Worm (Caenorhabditis elegans) whole organism, young adult: ENCODE data around the gene rdy-2.

Source experiments
- F39B2.1 ChIP-seq: fragments of 200-800 bp; sonication (Bioruptor generic); IDR thresholded peaks from 2 replicates; pipeline ENCODE4 v1.3.6; 2022; ENCODE audit warnings: missing genetic modification reagents, missing genetic modification characterization, missing compliant biosample characterization
- Y53G8AR.9 ChIP-seq: fragments of 200-800 bp; sonication (Bioruptor generic); conservative IDR thresholded peaks from 2 replicates; pipeline ENCODE4 v1.3.6; 2022; ENCODE audit warnings: missing genetic modification reagents, missing genetic modification characterization, missing compliant biosample characterization
- Y67H2A.10 ChIP-seq: fragments of 200-800 bp; sonication (Bioruptor generic); conservative IDR thresholded peaks from 2 replicates; pipeline ENCODE4 v1.3.6; 2022; ENCODE audit warnings: missing genetic modification reagents, missing genetic modification characterization, missing compliant biosample characterization
- athp-1 ChIP-seq: sonication (generic microtip); optimal IDR thresholded peaks from 2 replicates; lab custom pipeline; 2017; ENCODE audit warnings: mild to moderate bottlenecking, missing genetic modification characterization, missing compliant biosample characterization
- attf-3 ChIP-seq: fragments of 200-800 bp; sonication (Bioruptor generic); conservative IDR thresholded peaks from 2 replicates; pipeline ENCODE4 v1.3.6; 2022; ENCODE audit warnings: missing genetic modification reagents, missing genetic modification characterization, missing compliant biosample characterization
- ceh-100 ChIP-seq: fragments of 200-800 bp; sonication (Bioruptor generic); IDR thresholded peaks from 2 replicates; pipeline ENCODE4 v1.3.6; 2022; ENCODE audit warnings: missing genetic modification reagents, missing genetic modification characterization, missing compliant biosample characterization
- gei-17 ChIP-seq: fragments of 200-800 bp; sonication (Bioruptor generic); optimal IDR thresholded peaks from 2 replicates; lab custom pipeline; 2018; ENCODE audit warnings: mild to moderate bottlenecking, missing genetic modification characterization, missing compliant biosample characterization
- lin-54 ChIP-seq: fragments of 200-800 bp; sonication (Bioruptor generic); optimal IDR thresholded peaks from 2 replicates; lab custom pipeline; 2018; ENCODE audit warnings: mild to moderate bottlenecking, missing genetic modification characterization, missing compliant biosample characterization
- nfya-1 ChIP-seq: sonication (generic microtip); optimal IDR thresholded peaks from 2 replicates; lab custom pipeline; 2017; ENCODE audit warnings: antibody characterized with exemption, missing compliant biosample characterization, missing genetic modification characterization, borderline replicate concordance; ENCODE audit not compliant: insufficient read depth
- snpc-3.4 ChIP-seq: sonication (generic microtip); optimal IDR thresholded peaks from 2 replicates; lab custom pipeline; 2017; ENCODE audit warnings: missing genetic modification characterization, mild to moderate bottlenecking, missing compliant biosample characterization, antibody characterized with exemption, moderate library complexity, missing genotype, missing genetic modification reagents
- snpc-4 ChIP-seq, 5 experiments: fragments of 150-350 bp in 1 of 5; sonication (generic microtip) in 4 of 5; optimal IDR thresholded peaks; 2 replicates each; lab custom pipeline; 2014 to 2018; ENCODE audit warnings: missing genetic modification characterization in 5 of 5, missing biosample characterization in 3 of 5, antibody characterized with exemption in 2 of 5, mild to moderate bottlenecking in 2 of 5, missing compliant biosample characterization in 2 of 5, missing genotype in 2 of 5, moderate library complexity in 2 of 5, missing genetic modification reagents in 1 of 5
- zim-3 ChIP-seq: sonication (generic microtip); optimal IDR thresholded peaks from 2 replicates; lab custom pipeline; 2017; ENCODE audit warnings: mild to moderate bottlenecking, missing genetic modification characterization, moderate library complexity, missing compliant biosample characterization

- TF ChIP-seq nfya-1 (tag; lab: Kevin White, UChicago) (no peak), zim-3 (tag; lab: Kevin White, UChicago) (no peak), Y67H2A.10 (GFP tag; lab: Robert Waterston, UW) (no peak), lin-54 (no peak), snpc-3.4 (tag; lab: Kevin White, UChicago) (no peak), F39B2.1 (GFP tag; lab: Robert Waterston, UW) (no peak), snpc-4 (GFP tag; optimal IDR thresholded peaks at IDR 0.05; lab: Kevin White, UChicago) (no peak), snpc-4 (tag; optimal IDR thresholded peaks at IDR 0.05; lab: Kevin White, UChicago) (peak in 2 of 4 experiments; percentile 35 to 48), gei-17 (GFP tag; lab: Kevin White, UChicago) (no peak), athp-1 (tag; lab: Kevin White, UChicago) (peak; percentile 19), Y53G8AR.9 (peak; percentile 90), attf-3 (no peak), ceh-100 (GFP tag; lab: Robert Waterston, UW) (no peak)
These were observed 33.8 kb downstream of the rdy-2 start for ce11 chrV:13566967-13567366.
